Fruit fly (Drosophila melanogaster) whole organism, embryonic: ENCODE measurements around the gene CG11898.

ENCODE experiments used
- Antp ChIP-seq: fragments of 200-800 bp; sonication (Bioruptor generic); optimal IDR thresholded peaks from 3 replicates; lab custom pipeline; 2016; ENCODE audit warnings: missing biosample characterization, missing genetic modification characterization
- Atf-2 ChIP-seq: fragments of 200-800 bp; sonication (Bioruptor generic); optimal IDR thresholded peaks from 2 replicates; lab custom pipeline; 2016; ENCODE audit warnings: missing biosample characterization, missing genetic modification characterization
- CG10565 ChIP-seq: fragments of 200-800 bp; sonication (Bioruptor generic); optimal IDR thresholded peaks from 3 replicates; lab custom pipeline; 2016; ENCODE audit warnings: missing biosample characterization, mild to moderate bottlenecking, missing genetic modification characterization
- CG10959 ChIP-seq: fragments of 200-800 bp; sonication (Bioruptor generic); IDR thresholded peaks from 2 replicates; pipeline ENCODE4 v1.3.6; 2022; ENCODE audit warnings: missing biosample characterization, missing genetic modification characterization
- CG10979 ChIP-seq: fragments of 200-800 bp; sonication (Bioruptor generic); optimal IDR thresholded peaks from 2 replicates; lab custom pipeline; 2018; ENCODE audit warnings: missing biosample characterization, mild to moderate bottlenecking, missing genetic modification characterization, moderate library complexity
- CG11695 ChIP-seq: fragments of 200-800 bp; sonication (Bioruptor generic); IDR thresholded peaks from 3 replicates; pipeline ENCODE4 v1.3.6; 2022; ENCODE audit warnings: missing biosample characterization, missing genetic modification characterization
- CG14441 ChIP-seq: fragments of 200-800 bp; sonication (Bioruptor generic); IDR thresholded peaks from 2 replicates; pipeline ENCODE4 v1.3.6; 2022; ENCODE audit warnings: missing biosample characterization, missing genetic modification characterization
- CG15479 ChIP-seq: fragments of 200-800 bp; sonication (Bioruptor generic); optimal IDR thresholded peaks from 3 replicates; lab custom pipeline; 2019; ENCODE audit warnings: missing biosample characterization, mild to moderate bottlenecking, missing genetic modification characterization, moderate library complexity
- CG15696 ChIP-seq: fragments of 200-800 bp; sonication (Bioruptor generic); optimal IDR thresholded peaks from 2 replicates; lab custom pipeline; 2019; ENCODE audit warnings: missing biosample characterization, mild to moderate bottlenecking, missing genetic modification characterization, moderate library complexity
- CG17802 ChIP-seq: fragments of 200-800 bp; sonication (Bioruptor generic); optimal IDR thresholded peaks from 2 replicates; lab custom pipeline; 2018; ENCODE audit warnings: missing biosample characterization, mild to moderate bottlenecking, missing genetic modification characterization, moderate library complexity
- CG1792 ChIP-seq: fragments of 200-800 bp; sonication (Bioruptor generic); optimal IDR thresholded peaks from 2 replicates; lab custom pipeline; 2016; ENCODE audit warnings: missing biosample characterization, missing genetic modification characterization
- CG18011 ChIP-seq: fragments of 200-800 bp; sonication (Bioruptor generic); optimal IDR thresholded peaks from 2 replicates; lab custom pipeline; 2017; ENCODE audit warnings: missing biosample characterization, missing genetic modification characterization, mild to moderate bottlenecking, moderate library complexity, missing genotype
- CG2129 ChIP-seq: fragments of 200-800 bp; sonication (Bioruptor generic); IDR thresholded peaks from 2 replicates; pipeline ENCODE4 v1.3.6; 2022; ENCODE audit warnings: missing biosample characterization, missing genetic modification characterization; ENCODE audit not compliant: partially characterized antibody
- CG2712 ChIP-seq: fragments of 200-800 bp; optimal IDR thresholded peaks from 3 replicates; lab custom pipeline; 2019; ENCODE audit warnings: missing biosample characterization, mild to moderate bottlenecking, missing genetic modification characterization, moderate library complexity
- CG2889 ChIP-seq: fragments of 200-800 bp; sonication (Bioruptor generic); IDR thresholded peaks from 3 replicates; pipeline ENCODE4 v1.3.6; 2022; ENCODE audit warnings: missing biosample characterization, missing genetic modification characterization
- CG31441 ChIP-seq: fragments of 200-800 bp; sonication (Bioruptor generic); IDR thresholded peaks from 2 replicates; pipeline ENCODE4 v1.3.6; 2022; ENCODE audit warnings: missing biosample characterization, missing genetic modification characterization
- CG32767 ChIP-seq: fragments of 200-800 bp; sonication (Bioruptor generic); IDR thresholded peaks from 2 replicates; pipeline ENCODE4 v1.3.6; 2022; ENCODE audit warnings: missing biosample characterization, missing genetic modification characterization
- CG34376 ChIP-seq: fragments of 200-800 bp; sonication (Bioruptor generic); optimal IDR thresholded peaks from 2 replicates; lab custom pipeline; 2018; ENCODE audit warnings: missing biosample characterization, mild to moderate bottlenecking, missing genetic modification characterization
- CG4424 ChIP-seq: fragments of 200-800 bp; sonication (Bioruptor generic); optimal IDR thresholded peaks from 3 replicates; lab custom pipeline; 2016; ENCODE audit warnings: missing biosample characterization, missing genetic modification characterization
- CG4707 ChIP-seq: fragments of 200-800 bp; sonication (Bioruptor generic); optimal IDR thresholded peaks from 2 replicates; lab custom pipeline; 2018; ENCODE audit warnings: missing biosample characterization, mild to moderate bottlenecking, missing genetic modification characterization, moderate library complexity
- CG5180 ChIP-seq: fragments of 200-800 bp; sonication (Bioruptor generic); optimal IDR thresholded peaks from 3 replicates; lab custom pipeline; 2017; ENCODE audit warnings: missing biosample characterization, missing genetic modification characterization, mild to moderate bottlenecking, moderate library complexity, missing genetic modification reagents
- CG6175 ChIP-seq: fragments of 200-800 bp; sonication (Bioruptor generic); IDR thresholded peaks from 3 replicates; pipeline ENCODE4 v1.3.6; 2022; ENCODE audit warnings: missing biosample characterization, missing genetic modification characterization
- CG6272 ChIP-seq: fragments of 200-800 bp; sonication (Bioruptor generic); IDR thresholded peaks from 2 replicates; pipeline ENCODE4 v1.3.6; 2022; ENCODE audit warnings: missing biosample characterization, missing genetic modification characterization
- CG9437 ChIP-seq: fragments of 200-800 bp; sonication (Bioruptor generic); optimal IDR thresholded peaks from 2 replicates; lab custom pipeline; 2018; ENCODE audit warnings: missing biosample characterization, mild to moderate bottlenecking, missing genetic modification characterization
- CG9932 ChIP-seq: fragments of 200-800 bp; sonication (Bioruptor generic); IDR thresholded peaks from 2 replicates; pipeline ENCODE4 v1.3.6; 2022; ENCODE audit warnings: missing biosample characterization, missing genetic modification characterization
- CHES-1-like ChIP-seq: fragments of 200-800 bp; sonication (Bioruptor generic); optimal IDR thresholded peaks from 2 replicates; lab custom pipeline; 2016; ENCODE audit warnings: missing biosample characterization, missing genetic modification characterization
- D19A ChIP-seq: fragments of 200-800 bp; optimal IDR thresholded peaks from 3 replicates; lab custom pipeline; 2019; ENCODE audit warnings: missing biosample characterization, mild to moderate bottlenecking, missing genetic modification characterization, moderate library complexity
- Dip2 ChIP-seq: fragments of 200-800 bp; sonication (Bioruptor generic); IDR thresholded peaks from 2 replicates; pipeline ENCODE4 v1.3.6; 2022; ENCODE audit warnings: missing biosample characterization, missing genetic modification characterization
- HLHmδ ChIP-seq: fragments of 200-800 bp; sonication (Bioruptor generic); optimal IDR thresholded peaks from 2 replicates; lab custom pipeline; 2018; ENCODE audit warnings: missing biosample characterization, mild to moderate bottlenecking, missing genetic modification characterization, moderate library complexity
- Hsf ChIP-seq: fragments of 200-800 bp; sonication (Bioruptor generic); optimal IDR thresholded peaks from 3 replicates; lab custom pipeline; 2016; ENCODE audit warnings: missing biosample characterization, missing genetic modification characterization
- Jarid2 ChIP-seq: fragments of 200-800 bp; sonication (Bioruptor generic); optimal IDR thresholded peaks from 3 replicates; lab custom pipeline; 2017; ENCODE audit warnings: mild to moderate bottlenecking, missing biosample characterization, missing genetic modification reagents, missing genetic modification characterization
- MBD-R2 ChIP-seq: fragments of 200-800 bp; sonication (Bioruptor generic); IDR thresholded peaks from 2 replicates; pipeline ENCODE4 v1.3.6; 2022; ENCODE audit warnings: missing biosample characterization, missing genetic modification characterization
- Oli ChIP-seq: fragments of 200-800 bp; sonication (Bioruptor generic); optimal IDR thresholded peaks from 2 replicates; lab custom pipeline; 2018; ENCODE audit warnings: missing biosample characterization, mild to moderate bottlenecking, missing genetic modification characterization, moderate library complexity
- PHDP ChIP-seq: fragments of 200-800 bp; sonication (Bioruptor generic); optimal IDR thresholded peaks from 3 replicates; lab custom pipeline; 2018; ENCODE audit warnings: missing biosample characterization, mild to moderate bottlenecking, missing genetic modification characterization, moderate library complexity
- Taf1 ChIP-seq: fragments of 200-800 bp; sonication (Bioruptor generic); IDR thresholded peaks from 2 replicates; pipeline ENCODE4 v1.3.6; 2022; ENCODE audit warnings: missing biosample characterization, missing genetic modification characterization
- ap ChIP-seq: fragments of 200-800 bp; sonication (Bioruptor generic); IDR thresholded peaks from 2 replicates; pipeline ENCODE4 v1.3.6; 2022; ENCODE audit warnings: missing biosample characterization, missing genetic modification characterization
- bcd ChIP-seq: fragments of 200-800 bp; sonication (Bioruptor generic); optimal IDR thresholded peaks from 2 replicates; lab custom pipeline; 2017; ENCODE audit warnings: missing biosample characterization, mild to moderate bottlenecking, missing genetic modification characterization
- croc ChIP-seq: fragments of 200-800 bp; sonication (Bioruptor generic); conservative IDR thresholded peaks from 3 replicates; pipeline ENCODE4 v1.3.6; 2022; ENCODE audit warnings: missing biosample characterization, missing genetic modification characterization
- da ChIP-seq: fragments of 200-800 bp; sonication (Bioruptor generic); optimal IDR thresholded peaks from 2 replicates; lab custom pipeline; 2016; ENCODE audit warnings: missing biosample characterization, missing genetic modification characterization
- disco-r ChIP-seq: fragments of 200-800 bp; sonication (Bioruptor generic); optimal IDR thresholded peaks from 2 replicates; lab custom pipeline; 2016; ENCODE audit warnings: missing biosample characterization, missing genetic modification characterization
- dmrt11E ChIP-seq: fragments of 200-800 bp; sonication (Bioruptor generic); optimal IDR thresholded peaks from 3 replicates; lab custom pipeline; 2018; ENCODE audit warnings: missing biosample characterization, mild to moderate bottlenecking, missing genetic modification characterization, moderate library complexity
- emc ChIP-seq: fragments of 200-800 bp; sonication (Bioruptor generic); optimal IDR thresholded peaks from 2 replicates; lab custom pipeline; 2016; ENCODE audit warnings: missing biosample characterization, missing genetic modification characterization
- ewg ChIP-seq: fragments of 200-800 bp; sonication (Bioruptor generic); optimal IDR thresholded peaks from 3 replicates; lab custom pipeline; 2017; ENCODE audit warnings: mild to moderate bottlenecking, missing biosample characterization, missing genetic modification reagents, missing genetic modification characterization
- fd96Cb ChIP-seq: fragments of 200-800 bp; sonication (Bioruptor generic); optimal IDR thresholded peaks from 2 replicates; lab custom pipeline; 2018; ENCODE audit warnings: missing biosample characterization, mild to moderate bottlenecking, missing genetic modification characterization, moderate library complexity
- klu ChIP-seq: fragments of 200-800 bp; sonication (Bioruptor generic); IDR thresholded peaks from 2 replicates; pipeline ENCODE4 v1.3.6; 2022; ENCODE audit warnings: missing biosample characterization, missing genetic modification characterization
- kni ChIP-seq: fragments of 200-800 bp; sonication (Bioruptor generic); optimal IDR thresholded peaks from 3 replicates; lab custom pipeline; 2017; ENCODE audit warnings: mild to moderate bottlenecking, missing biosample characterization, missing genetic modification reagents, missing genetic modification characterization
- seq ChIP-seq: fragments of 200-800 bp; sonication (Bioruptor generic); IDR thresholded peaks from 2 replicates; pipeline ENCODE4 v1.3.6; 2022; ENCODE audit warnings: missing biosample characterization, missing genetic modification characterization
- sqz ChIP-seq: fragments of 200-800 bp; sonication (Bioruptor generic); optimal IDR thresholded peaks from 3 replicates; lab custom pipeline; 2018; ENCODE audit warnings: missing biosample characterization, mild to moderate bottlenecking, missing genetic modification characterization
- trem ChIP-seq: fragments of 200-800 bp; optimal IDR thresholded peaks from 3 replicates; lab custom pipeline; 2019; ENCODE audit warnings: missing biosample characterization, mild to moderate bottlenecking, missing genetic modification characterization, moderate library complexity
- twi ChIP-seq: fragments of 200-800 bp; optimal IDR thresholded peaks from 2 replicates; lab custom pipeline; 2019; ENCODE audit warnings: missing biosample characterization, mild to moderate bottlenecking, missing genetic modification characterization, moderate library complexity
- zf30C ChIP-seq: fragments of 200-800 bp; sonication (Bioruptor generic); optimal IDR thresholded peaks from 3 replicates; lab custom pipeline; 2018; ENCODE audit warnings: missing biosample characterization, mild to moderate bottlenecking, missing genetic modification characterization

The CG11898 gene

dm6 chr3R:29214262-29214661, 48.8 kb downstream of the CG11898 start (continued):
- TF ChIP-seq Taf1 (GFP tag; lab: Robert Waterston, UW): peak; percentile 98
- peak; percentile 99 for TF ChIP-seq CG10959 (GFP tag; lab: Robert Waterston, UW)
- TF ChIP-seq CHES-1-like (GFP tag; lab: Kevin White, UChicago): peak; percentile 99
- peak; percentile 96 for TF ChIP-seq CG6272 (GFP tag; lab: Robert Waterston, UW)
- peak; percentile 99 for TF ChIP-seq PHDP (tag; lab: Kevin White, UChicago)
- peak; percentile 95 for TF ChIP-seq CG9437 (GFP tag; lab: Kevin White, UChicago)
- peak; percentile 98 for TF ChIP-seq da (GFP tag; lab: Kevin White, UChicago)
- peak; percentile 99 for TF ChIP-seq CG11695 (GFP tag; lab: Robert Waterston, UW)
- TF ChIP-seq sqz: peak; percentile 99
- peak; percentile 62 for TF ChIP-seq zf30C (GFP tag; lab: Kevin White, UChicago)
- peak; percentile 99 for TF ChIP-seq CG9932 (GFP tag; lab: Robert Waterston, UW)
- TF ChIP-seq ap (GFP tag; lab: Robert Waterston, UW): peak; percentile 99
- peak; percentile 99 for TF ChIP-seq croc
- TF ChIP-seq trem: peak; percentile 97
- TF ChIP-seq CG6175 (GFP tag; lab: Robert Waterston, UW): peak; percentile 98
- peak; percentile 99 for TF ChIP-seq Antp (GFP tag; lab: Kevin White, UChicago)
- peak; percentile 95 for TF ChIP-seq klu (GFP tag; lab: Robert Waterston, UW)
- peak; percentile 98 for TF ChIP-seq CG34376
- peak; percentile 97 for TF ChIP-seq CG10565
- peak; percentile 99 for TF ChIP-seq disco-r (GFP tag; lab: Kevin White, UChicago)
- peak; percentile 97 for TF ChIP-seq emc (GFP tag; lab: Kevin White, UChicago)
- TF ChIP-seq dmrt11E (tag; lab: Kevin White, UChicago): peak; percentile 100
- TF ChIP-seq seq (GFP tag; lab: Robert Waterston, UW): peak; percentile 99
- TF ChIP-seq CG2889: peak; percentile 99
- peak; percentile 97 for TF ChIP-seq CG4707 (GFP tag; lab: Kevin White, UChicago)
- no peak for TF ChIP-seq HLHmδ (GFP tag; lab: Kevin White, UChicago)
- peak; percentile 92 for TF ChIP-seq CG17802 (tag; lab: Kevin White, UChicago)
- TF ChIP-seq twi (tag; lab: Kevin White, UChicago): peak; percentile 98
- peak; percentile 99 for TF ChIP-seq Hsf
- peak; percentile 100 for TF ChIP-seq CG15696 (tag; lab: Kevin White, UChicago)
- peak; percentile 93 for TF ChIP-seq CG18011 (GFP tag; lab: Kevin White, UChicago)
- peak; percentile 98 for TF ChIP-seq kni (GFP tag; lab: Kevin White, UChicago)
- TF ChIP-seq CG2129: no peak
- peak; percentile 99 for TF ChIP-seq Oli (tag; lab: Kevin White, UChicago)
- TF ChIP-seq CG14441 (GFP tag; lab: Robert Waterston, UW): peak; percentile 99
- peak; percentile 99 for TF ChIP-seq bcd (GFP tag; lab: Kevin White, UChicago)
- peak; percentile 96 for TF ChIP-seq Jarid2 (GFP tag; lab: Kevin White, UChicago)
- peak; percentile 90 for TF ChIP-seq CG15479 (GFP tag; lab: Kevin White, UChicago)
- TF ChIP-seq CG1792 (GFP tag; lab: Kevin White, UChicago): peak; percentile 98
- TF ChIP-seq CG2712: peak; percentile 100
- peak; percentile 98 for TF ChIP-seq D19A (tag; lab: Kevin White, UChicago)
- TF ChIP-seq fd96Cb (tag; lab: Kevin White, UChicago): peak; percentile 99
- TF ChIP-seq CG5180 (GFP tag; lab: Kevin White, UChicago): peak; percentile 94
- peak; percentile 97 for TF ChIP-seq ewg (GFP tag; lab: Kevin White, UChicago)
- TF ChIP-seq Dip2 (GFP tag; lab: Robert Waterston, UW): peak; percentile 75
- TF ChIP-seq CG31441 (GFP tag; lab: Robert Waterston, UW): peak; percentile 98
- peak; percentile 99 for TF ChIP-seq Atf-2 (GFP tag; lab: Kevin White, UChicago)
- TF ChIP-seq CG10979: peak; percentile 100
- peak; percentile 99 for TF ChIP-seq MBD-R2 (GFP tag; lab: Robert Waterston, UW)
- TF ChIP-seq CG4424 (GFP tag; lab: Kevin White, UChicago): peak; percentile 99
- TF ChIP-seq CG32767 (GFP tag; lab: Robert Waterston, UW): peak; percentile 99
